Fruit fly (Drosophila melanogaster) whole organism, embryonic: ENCODE measurements around the gene Theg.
A peak's percentile ranks its signal among the peaks of the same experiment; 100 is the strongest.

Experiments
- CG10274 ChIP-seq: fragments of 200-800 bp; sonication (Bioruptor generic); optimal IDR thresholded peaks from 3 replicates; lab custom pipeline; 2017; ENCODE audit warnings: missing biosample characterization, mild to moderate bottlenecking, missing genetic modification characterization
- CG10366 ChIP-seq: fragments of 200-800 bp; sonication (Bioruptor generic); IDR thresholded peaks from 2 replicates; pipeline ENCODE4 v1.3.6; 2022; ENCODE audit warnings: missing biosample characterization, missing genetic modification characterization
- CG10431 ChIP-seq: fragments of 200-800 bp; sonication (Bioruptor generic); optimal IDR thresholded peaks from 3 replicates; lab custom pipeline; 2018; ENCODE audit warnings: missing biosample characterization, mild to moderate bottlenecking, missing genetic modification characterization
- CG10462 ChIP-seq: fragments of 200-800 bp; sonication (Bioruptor generic); optimal IDR thresholded peaks from 2 replicates; lab custom pipeline; 2016; ENCODE audit warnings: missing biosample characterization, missing genetic modification characterization
- CG10543 ChIP-seq: fragments of 200-800 bp; sonication (Bioruptor generic); optimal IDR thresholded peaks from 3 replicates; lab custom pipeline; 2017; ENCODE audit warnings: missing biosample characterization, mild to moderate bottlenecking, missing genetic modification characterization, moderate library complexity
- CG10654 ChIP-seq: fragments of 200-800 bp; sonication (Bioruptor generic); optimal IDR thresholded peaks from 2 replicates; lab custom pipeline; 2016; ENCODE audit warnings: missing biosample characterization, missing genetic modification characterization
- CG11247 ChIP-seq: fragments of 200-800 bp; sonication (Bioruptor generic); IDR thresholded peaks from 2 replicates; pipeline ENCODE4 v1.3.6; 2022; ENCODE audit warnings: missing biosample characterization, missing genetic modification characterization
- CG11560 ChIP-seq: fragments of 200-800 bp; sonication (Bioruptor generic); IDR thresholded peaks from 3 replicates; pipeline ENCODE4 v1.3.6; 2022; ENCODE audit warnings: missing biosample characterization, missing genetic modification characterization
- CG11723 ChIP-seq: fragments of 200-800 bp; sonication (Bioruptor generic); optimal IDR thresholded peaks from 2 replicates; lab custom pipeline; 2017; ENCODE audit warnings: missing biosample characterization, mild to moderate bottlenecking, missing genetic modification characterization
- CG12071 ChIP-seq: fragments of 200-800 bp; sonication (Bioruptor generic); optimal IDR thresholded peaks from 3 replicates; lab custom pipeline; 2018; ENCODE audit warnings: missing biosample characterization, mild to moderate bottlenecking, missing genetic modification characterization
- CG1529 ChIP-seq: fragments of 200-800 bp; sonication (Bioruptor generic); optimal IDR thresholded peaks from 3 replicates; lab custom pipeline; 2018; ENCODE audit warnings: missing biosample characterization, missing genetic modification characterization
- CG16815 ChIP-seq: fragments of 200-800 bp; sonication (Bioruptor generic); optimal IDR thresholded peaks from 3 replicates; lab custom pipeline; 2017; ENCODE audit warnings: missing biosample characterization, mild to moderate bottlenecking, missing genetic modification characterization
- CG17359 ChIP-seq: fragments of 200-800 bp; sonication (Bioruptor generic); optimal IDR thresholded peaks from 3 replicates; lab custom pipeline; 2018; ENCODE audit warnings: missing biosample characterization, mild to moderate bottlenecking, missing genetic modification characterization, moderate library complexity
- CG17612 ChIP-seq: fragments of 200-800 bp; sonication (Bioruptor generic); IDR thresholded peaks from 2 replicates; pipeline ENCODE4 v1.3.6; 2022; ENCODE audit warnings: missing biosample characterization, missing genetic modification characterization
- CG2199 ChIP-seq: fragments of 200-800 bp; sonication (Bioruptor generic); IDR thresholded peaks from 3 replicates; pipeline ENCODE4 v1.3.6; 2022; ENCODE audit warnings: missing biosample characterization, missing genetic modification characterization
- CG31388 ChIP-seq: fragments of 200-800 bp; sonication (Bioruptor generic); optimal IDR thresholded peaks from 2 replicates; lab custom pipeline; 2016; ENCODE audit warnings: missing biosample characterization, missing genetic modification characterization
- CG3281 ChIP-seq: fragments of 200-800 bp; sonication (Bioruptor generic); optimal IDR thresholded peaks from 3 replicates; lab custom pipeline; 2017; ENCODE audit warnings: missing biosample characterization, mild to moderate bottlenecking, missing genetic modification characterization
- CG5953 ChIP-seq: fragments of 200-800 bp; sonication (Bioruptor generic); IDR thresholded peaks from 2 replicates; pipeline ENCODE4 v1.3.6; 2022; ENCODE audit warnings: missing biosample characterization, missing genetic modification characterization
- CG6654 ChIP-seq: fragments of 200-800 bp; sonication (Bioruptor generic); optimal IDR thresholded peaks from 2 replicates; lab custom pipeline; 2017; ENCODE audit warnings: missing biosample characterization, mild to moderate bottlenecking, missing genetic modification characterization
- CG6854 ChIP-seq: fragments of 200-800 bp; sonication (Bioruptor generic); optimal IDR thresholded peaks from 3 replicates; lab custom pipeline; 2017; ENCODE audit warnings: missing biosample characterization, mild to moderate bottlenecking, missing genetic modification characterization
- CG8924 ChIP-seq: fragments of 200-800 bp; optimal IDR thresholded peaks from 3 replicates; lab custom pipeline; 2019; ENCODE audit warnings: missing biosample characterization, mild to moderate bottlenecking, missing genetic modification characterization, moderate library complexity
- CG8944 ChIP-seq: fragments of 200-800 bp; sonication (Bioruptor generic); optimal IDR thresholded peaks from 3 replicates; lab custom pipeline; 2016; ENCODE audit warnings: missing biosample characterization, missing genetic modification characterization
- Dbx ChIP-seq: fragments of 200-800 bp; sonication (Bioruptor generic); IDR thresholded peaks from 3 replicates; pipeline ENCODE4 v1.3.6; 2022; ENCODE audit warnings: missing biosample characterization, missing genetic modification characterization
- Doc2 ChIP-seq: fragments of 200-800 bp; sonication (Bioruptor generic); IDR thresholded peaks from 2 replicates; pipeline ENCODE4 v1.3.6; 2022; ENCODE audit warnings: missing biosample characterization, missing genetic modification characterization
- Eip74EF ChIP-seq, 2 experiments: fragments of 200-800 bp in 1 of 2; fragments of >200 bp in 1 of 2; sonication (Bioruptor generic) in 1 of 2; optimal IDR thresholded peaks; 2 replicates each; lab custom pipeline; 2017 to 2019; ENCODE audit warnings: missing biosample characterization in 2 of 2, missing genetic modification characterization in 2 of 2, mild to moderate bottlenecking in 1 of 2, moderate library complexity in 1 of 2
- Fer2 ChIP-seq: fragments of 200-800 bp; sonication (Bioruptor generic); optimal IDR thresholded peaks from 2 replicates; lab custom pipeline; 2018; ENCODE audit warnings: missing biosample characterization, mild to moderate bottlenecking, missing genetic modification characterization, moderate library complexity
- Fer3 ChIP-seq: fragments of 200-800 bp; sonication (Bioruptor generic); optimal IDR thresholded peaks from 2 replicates; lab custom pipeline; 2018; ENCODE audit warnings: missing biosample characterization, mild to moderate bottlenecking, missing genetic modification characterization, moderate library complexity
- Gug ChIP-seq: fragments of 200-800 bp; sonication (Bioruptor generic); IDR thresholded peaks from 4 replicates; pipeline ENCODE4 v1.3.6; 2022; ENCODE audit warnings: missing biosample characterization, missing genetic modification characterization
- HmgD ChIP-seq: fragments of 200-800 bp; sonication (Bioruptor generic); optimal IDR thresholded peaks from 3 replicates; lab custom pipeline; 2016; ENCODE audit warnings: missing biosample characterization, missing genetic modification characterization
- Lim3 ChIP-seq: fragments of 200-800 bp; sonication (Bioruptor generic); IDR thresholded peaks from 2 replicates; pipeline ENCODE4 v1.3.6; 2022; ENCODE audit warnings: missing biosample characterization, missing genetic modification characterization
- Nf-YC ChIP-seq: fragments of 200-800 bp; optimal IDR thresholded peaks from 3 replicates; lab custom pipeline; 2019; ENCODE audit warnings: missing biosample characterization, mild to moderate bottlenecking, missing genetic modification characterization, moderate library complexity
- Tbp ChIP-seq: fragments of >200 bp; optimal IDR thresholded peaks from 2 replicates; lab custom pipeline; 2018; ENCODE audit warnings: missing biosample characterization, missing genetic modification characterization
- Xrp1 ChIP-seq: fragments of 200-800 bp; sonication (Bioruptor generic); IDR thresholded peaks from 2 replicates; pipeline ENCODE4 v1.3.6; 2022; ENCODE audit warnings: missing biosample characterization, missing genetic modification characterization
- bbx ChIP-seq: fragments of 200-800 bp; sonication (Bioruptor generic); IDR thresholded peaks from 2 replicates; pipeline ENCODE4 v1.3.6; 2022; ENCODE audit warnings: missing biosample characterization, missing genetic modification characterization; ENCODE audit not compliant: partially characterized antibody
- bigmax ChIP-seq: fragments of 200-800 bp; sonication (Bioruptor generic); optimal IDR thresholded peaks from 2 replicates; lab custom pipeline; 2018; ENCODE audit warnings: missing biosample characterization, mild to moderate bottlenecking, missing genetic modification characterization
- cg ChIP-seq: fragments of 200-800 bp; sonication (Bioruptor generic); optimal IDR thresholded peaks from 3 replicates; lab custom pipeline; 2019; ENCODE audit warnings: missing biosample characterization, mild to moderate bottlenecking, missing genetic modification characterization, moderate library complexity
- emc ChIP-seq: fragments of 200-800 bp; sonication (Bioruptor generic); optimal IDR thresholded peaks from 2 replicates; lab custom pipeline; 2016; ENCODE audit warnings: missing biosample characterization, missing genetic modification characterization
- ems ChIP-seq: fragments of 200-800 bp; sonication (Bioruptor generic); optimal IDR thresholded peaks from 3 replicates; lab custom pipeline; 2016; ENCODE audit warnings: missing biosample characterization, missing genetic modification characterization
- eyg ChIP-seq: fragments of 200-800 bp; sonication (Bioruptor generic); optimal IDR thresholded peaks from 3 replicates; lab custom pipeline; 2016; ENCODE audit warnings: missing biosample characterization, missing genetic modification characterization
- gcm ChIP-seq: fragments of 200-800 bp; sonication (Bioruptor generic); optimal IDR thresholded peaks from 2 replicates; lab custom pipeline; 2019; ENCODE audit warnings: missing biosample characterization, mild to moderate bottlenecking, missing genetic modification characterization, moderate library complexity
- gcm2 ChIP-seq: fragments of 200-800 bp; sonication (Bioruptor generic); optimal IDR thresholded peaks from 2 replicates; lab custom pipeline; 2016; ENCODE audit warnings: missing biosample characterization, missing genetic modification characterization
- gsb ChIP-seq: fragments of 200-800 bp; sonication (Bioruptor generic); IDR thresholded peaks from 2 replicates; pipeline ENCODE4 v1.3.6; 2022; ENCODE audit warnings: missing biosample characterization, missing genetic modification characterization
- hth ChIP-seq: fragments of >200 bp; optimal IDR thresholded peaks from 2 replicates; lab custom pipeline; 2017; ENCODE audit warnings: inconsistent platforms
- ind ChIP-seq: fragments of 200-800 bp; sonication (Bioruptor generic); optimal IDR thresholded peaks from 3 replicates; lab custom pipeline; 2016; ENCODE audit warnings: missing biosample characterization, missing genetic modification characterization
- kni ChIP-seq: fragments of 200-800 bp; sonication (Bioruptor generic); optimal IDR thresholded peaks from 3 replicates; lab custom pipeline; 2017; ENCODE audit warnings: mild to moderate bottlenecking, missing biosample characterization, missing genetic modification reagents, missing genetic modification characterization
- nmo ChIP-seq: fragments of 200-800 bp; sonication (Bioruptor generic); optimal IDR thresholded peaks from 2 replicates; lab custom pipeline; 2018; ENCODE audit warnings: missing biosample characterization, mild to moderate bottlenecking, missing genetic modification characterization, moderate library complexity
- phol ChIP-seq: fragments of 200-800 bp; sonication (Bioruptor generic); optimal IDR thresholded peaks from 3 replicates; lab custom pipeline; 2018; ENCODE audit warnings: missing biosample characterization, mild to moderate bottlenecking, missing genetic modification characterization, moderate library complexity
- sna ChIP-seq: fragments of 200-800 bp; sonication (Bioruptor generic); IDR thresholded peaks from 2 replicates; pipeline ENCODE4 v1.3.6; 2022; ENCODE audit warnings: missing biosample characterization, missing genetic modification characterization; ENCODE audit not compliant: partially characterized antibody
- ssp ChIP-seq: fragments of 200-800 bp; sonication (Bioruptor generic); IDR thresholded peaks from 2 replicates; pipeline ENCODE4 v1.3.6; 2022; ENCODE audit warnings: missing biosample characterization, missing genetic modification characterization
- tna ChIP-seq: fragments of 200-800 bp; sonication (Bioruptor generic); IDR thresholded peaks from 2 replicates; pipeline ENCODE4 v1.3.6; 2022; ENCODE audit warnings: missing biosample characterization, missing genetic modification characterization; ENCODE audit not compliant: partially characterized antibody
- tx ChIP-seq: fragments of 200-800 bp; sonication (Bioruptor generic); optimal IDR thresholded peaks from 2 replicates; lab custom pipeline; 2016; ENCODE audit warnings: missing biosample characterization, missing genetic modification characterization
- unpg ChIP-seq: fragments of 200-800 bp; sonication (Bioruptor generic); optimal IDR thresholded peaks from 3 replicates; lab custom pipeline; 2018; ENCODE audit warnings: missing biosample characterization, mild to moderate bottlenecking, missing genetic modification characterization, moderate library complexity
- zen ChIP-seq: fragments of 200-800 bp; sonication (Bioruptor generic); optimal IDR thresholded peaks from 3 replicates; lab custom pipeline; 2018; ENCODE audit warnings: missing biosample characterization, mild to moderate bottlenecking, missing genetic modification characterization, moderate library complexity

The Theg gene

DNA sequence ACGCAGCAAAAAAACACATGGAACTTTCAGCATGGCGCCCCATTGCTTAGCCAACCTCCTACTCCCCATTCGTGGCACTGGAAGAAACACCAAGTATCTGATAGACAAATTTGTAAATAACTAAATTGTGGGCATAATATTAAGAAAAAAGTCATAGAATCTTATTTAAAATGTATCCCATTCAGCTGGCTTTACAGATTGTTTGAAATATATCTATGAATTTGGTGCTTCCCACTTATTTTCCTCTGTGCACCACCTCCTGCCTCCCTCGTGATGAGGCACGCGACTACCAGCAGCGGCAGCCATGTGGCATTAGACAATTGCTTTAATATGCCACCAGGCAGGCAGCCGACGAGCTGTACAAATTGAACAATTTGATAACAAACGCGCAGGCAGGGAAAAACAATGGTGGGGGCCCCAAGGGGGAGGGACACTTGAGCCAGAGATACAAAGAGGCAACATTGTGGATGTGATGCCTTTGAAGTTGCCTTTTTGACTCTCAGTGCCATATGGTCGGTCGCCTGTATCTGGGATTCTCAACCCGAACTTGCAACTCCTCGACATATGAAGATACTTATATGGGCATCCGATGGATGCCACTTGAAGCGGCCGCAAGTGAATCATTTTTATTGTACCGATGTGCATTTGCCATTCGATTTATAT is 34.8 kb downstream of the Theg start (continued):
- TF ChIP-seq ems (GFP tag; lab: Kevin White, UChicago) (peak; percentile 58), CG12071 (GFP tag; lab: Kevin White, UChicago) (peak; percentile 80), CG31388 (GFP tag; lab: Kevin White, UChicago) (peak; percentile 51), CG10543 (peak; percentile 53), Gug (peak; percentile 70), Fer3 (peak; percentile 80), gcm (GFP tag; lab: Kevin White, UChicago) (peak; percentile 81), HmgD (GFP tag; lab: Kevin White, UChicago) (peak; percentile 22), CG10462 (peak; percentile 56), CG10274 (GFP tag; lab: Kevin White, UChicago) (peak; percentile 45), Eip74EF (GFP tag; optimal IDR thresholded peaks at IDR 0.05; lab: Kevin White, UChicago) (peak in 1 of 2 experiments; percentile 64), sna (no peak), CG10654 (GFP tag; lab: Kevin White, UChicago) (peak; percentile 63), CG10431 (GFP tag; lab: Kevin White, UChicago) (peak; percentile 13), emc (GFP tag; lab: Kevin White, UChicago) (peak; percentile 34), tx (peak; percentile 66), zen (peak; percentile 47), CG8924 (tag; lab: Kevin White, UChicago) (peak; percentile 82), bbx (no peak), CG1529 (GFP tag; lab: Kevin White, UChicago) (peak; percentile 75), Doc2 (GFP tag; lab: Robert Waterston, UW) (no peak), CG5953 (peak; percentile 79), tna (GFP tag; lab: Robert Waterston, UW) (no peak), CG10366 (GFP tag; lab: Robert Waterston, UW) (peak; percentile 84), CG17359 (tag; lab: Kevin White, UChicago) (peak; percentile 87), gcm2 (peak; percentile 6), Tbp (GFP tag; lab: Kevin White, UChicago) (no peak), CG2199 (no peak; the same call in 2 of the 3 replicates), Xrp1 (GFP tag; lab: Robert Waterston, UW) (peak; percentile 86), hth (no peak), Fer2 (peak; percentile 35), ind (GFP tag; lab: Kevin White, UChicago) (peak; percentile 77), bigmax (GFP tag; lab: Kevin White, UChicago) (no peak), unpg (peak; percentile 87), Dbx (GFP tag; lab: Robert Waterston, UW) (peak; percentile 81), Nf-YC (tag; lab: Kevin White, UChicago) (peak; percentile 47), CG6654 (peak; percentile 16), phol (tag; lab: Kevin White, UChicago) (peak; percentile 76), Lim3 (GFP tag; lab: Robert Waterston, UW) (0 out of 2 replicates have a peak, but pooled peaks have one; percentile 27), ssp (no peak; the same call in 1 of the 2 replicates), CG17612 (GFP tag; lab: Robert Waterston, UW) (no peak)

DNA sequence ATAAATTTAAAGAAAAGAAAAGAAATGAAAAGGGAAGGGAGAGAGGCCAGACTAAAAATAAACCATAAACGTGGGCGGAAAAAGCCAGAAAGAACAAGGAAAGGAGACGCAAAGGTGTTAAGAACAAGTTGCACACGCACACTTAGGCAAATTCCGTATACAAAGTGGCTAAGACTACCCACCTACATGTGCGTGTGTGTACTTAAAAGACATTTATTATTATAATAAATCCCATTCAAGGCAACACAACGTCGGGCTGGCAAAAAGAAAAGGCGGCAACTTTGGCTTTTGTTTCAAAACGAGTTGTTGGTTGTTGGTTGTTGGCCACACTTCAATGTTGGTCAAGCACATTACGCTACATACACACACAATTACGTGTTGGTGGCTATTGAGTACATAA is 37.7 kb downstream of the Theg start:
- no peak for TF ChIP-seq CG11560 (tag; lab: Robert Waterston, UW)
- TF ChIP-seq cg = peak; percentile 28
- no peak for TF ChIP-seq nmo (GFP tag; lab: Kevin White, UChicago)
- peak; percentile 51 for TF ChIP-seq kni (GFP tag; lab: Kevin White, UChicago)
- no peak for TF ChIP-seq CG3281 (GFP tag; lab: Kevin White, UChicago)
- TF ChIP-seq CG11723 = no peak
- TF ChIP-seq gsb (GFP tag; lab: Robert Waterston, UW) = 0 out of 2 replicates have a peak, but pooled peaks have one; percentile 22
- TF ChIP-seq CG8944 (GFP tag; lab: Kevin White, UChicago) = no peak
- TF ChIP-seq eyg = no peak
- no peak for TF ChIP-seq CG11247
- TF ChIP-seq CG16815 (GFP tag; lab: Kevin White, UChicago) = no peak
- TF ChIP-seq CG6854 (GFP tag; lab: Kevin White, UChicago) = no peak
